Worm (Caenorhabditis elegans) whole organism, early embryonic: Measurements from ENCODE around the gene cpt-4.
A peak's percentile ranks its signal among the peaks of the same experiment; 100 is the strongest.

Source experiments
- B0310.2 ChIP-seq: sonication (generic microtip); optimal IDR thresholded peaks from 2 replicates; lab custom pipeline; 2016; ENCODE audit warnings: mild to moderate bottlenecking, missing genetic modification characterization, missing compliant biosample characterization
- F13C5.2 ChIP-seq: sonication (generic microtip); optimal IDR thresholded peaks from 2 replicates; lab custom pipeline; 2017; ENCODE audit warnings: mild to moderate bottlenecking, missing genetic modification characterization, inconsistent platforms, missing compliant biosample characterization
- aly-1 ChIP-seq: sonication (generic microtip); optimal IDR thresholded peaks from 2 replicates; lab custom pipeline; 2016; ENCODE audit warnings: missing genetic modification characterization, missing compliant biosample characterization
- ama-1 ChIP-seq: fragments of 150-350 bp; optimal IDR thresholded peaks from 2 replicates; lab custom pipeline; 2014
- ceh-13 ChIP-seq: fragments of 200-800 bp; sonication (Bioruptor generic); optimal IDR thresholded peaks from 2 replicates; lab custom pipeline; 2018; ENCODE audit warnings: mild to moderate bottlenecking, missing genetic modification characterization, missing compliant biosample characterization
- ceh-36 ChIP-seq: sonication (generic microtip); optimal IDR thresholded peaks from 2 replicates; lab custom pipeline; 2016; ENCODE audit warnings: missing genetic modification characterization, inconsistent platforms, missing compliant biosample characterization
- ets-7 ChIP-seq: sonication (generic microtip); optimal IDR thresholded peaks from 2 replicates; lab custom pipeline; 2016; ENCODE audit warnings: missing genotype, missing genetic modification characterization, missing compliant biosample characterization
- flt-1 ChIP-seq: fragments of 200-800 bp; sonication (Bioruptor generic); IDR thresholded peaks from 2 replicates; pipeline ENCODE4 v1.3.6; 2022; ENCODE audit warnings: missing genetic modification characterization, missing compliant biosample characterization
- hmbx-1 ChIP-seq: sonication (generic microtip); optimal IDR thresholded peaks from 2 replicates; lab custom pipeline; 2016; ENCODE audit warnings: mild to moderate bottlenecking, missing genetic modification characterization, missing compliant biosample characterization
- hmg-4 ChIP-seq: fragments of 200-800 bp; sonication (Bioruptor generic); optimal IDR thresholded peaks from 2 replicates; lab custom pipeline; 2018; ENCODE audit warnings: mild to moderate bottlenecking, missing genetic modification characterization, missing compliant biosample characterization
- hnd-1 ChIP-seq: sonication (generic microtip); optimal IDR thresholded peaks from 2 replicates; lab custom pipeline; 2016; ENCODE audit warnings: missing genetic modification characterization, missing compliant biosample characterization
- pes-1 ChIP-seq: fragments of 200-800 bp; sonication (Bioruptor generic); IDR thresholded peaks from 2 replicates; pipeline ENCODE4 v1.3.6; 2022; ENCODE audit warnings: missing genetic modification reagents, missing genetic modification characterization, missing compliant biosample characterization
- scrt-1 ChIP-seq: fragments of 200-800 bp; sonication (Bioruptor generic); IDR thresholded peaks from 2 replicates; pipeline ENCODE4 v1.3.6; 2022; ENCODE audit warnings: missing genetic modification characterization, missing compliant biosample characterization
- sea-1 ChIP-seq: fragments of 200-800 bp; sonication (Bioruptor generic); conservative IDR thresholded peaks from 2 replicates; pipeline ENCODE4 v1.3.6; 2022; ENCODE audit warnings: missing genetic modification characterization, missing compliant biosample characterization
- tbx-11 ChIP-seq: fragments of 200-800 bp; sonication (Bioruptor generic); IDR thresholded peaks from 2 replicates; pipeline ENCODE4 v1.3.6; 2022; ENCODE audit warnings: missing genetic modification characterization, missing compliant biosample characterization
- tbx-37 ChIP-seq: fragments of 200-800 bp; sonication (Bioruptor generic); conservative IDR thresholded peaks from 2 replicates; pipeline ENCODE4 v1.3.6; 2022; ENCODE audit warnings: missing genetic modification reagents, missing genetic modification characterization, missing compliant biosample characterization
- tra-4 ChIP-seq: sonication (generic microtip); optimal IDR thresholded peaks from 2 replicates; lab custom pipeline; 2017; ENCODE audit warnings: missing genetic modification characterization, missing compliant biosample characterization

Gene cpt-4

DNA sequence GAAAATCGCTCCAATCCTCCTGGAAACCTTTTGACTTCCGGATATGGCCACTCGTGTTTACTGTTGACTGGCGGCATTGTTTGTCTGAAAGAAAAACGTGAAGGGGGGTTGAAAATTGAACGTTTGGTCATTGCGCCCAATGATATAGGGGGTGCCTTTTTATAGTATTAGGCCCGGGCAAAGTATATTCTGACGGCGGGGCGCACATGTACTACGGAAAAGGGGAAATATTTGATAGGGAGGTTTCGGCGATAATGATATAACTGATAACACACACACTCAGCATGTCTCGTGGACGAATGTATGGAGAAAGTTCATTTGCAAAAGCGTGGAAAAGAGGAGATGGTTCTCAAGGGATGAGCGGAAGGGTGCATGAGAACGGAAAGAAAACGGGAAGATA, at the start of gene cpt-4:
Gene cpt-4 (minus strand): TSS at position 84 of the 400 bp plus-strand sequence.
- TF ChIP-seq hmg-4 (GFP tag; lab: Kevin White, UChicago) (no peak), ama-1 (lab: Kevin White, UChicago) (no peak), tra-4 (tag; lab: Kevin White, UChicago) (no peak), aly-1 (tag; lab: Kevin White, UChicago) (no peak), hmbx-1 (tag; lab: Kevin White, UChicago) (no peak), ceh-13 (GFP tag; lab: Kevin White, UChicago) (no peak), tbx-37 (GFP tag; lab: Robert Waterston, UW) (no peak), hnd-1 (tag; lab: Kevin White, UChicago) (no peak), sea-1 (no peak), scrt-1 (no peak), B0310.2 (no peak), flt-1 (no peak)

DNA sequence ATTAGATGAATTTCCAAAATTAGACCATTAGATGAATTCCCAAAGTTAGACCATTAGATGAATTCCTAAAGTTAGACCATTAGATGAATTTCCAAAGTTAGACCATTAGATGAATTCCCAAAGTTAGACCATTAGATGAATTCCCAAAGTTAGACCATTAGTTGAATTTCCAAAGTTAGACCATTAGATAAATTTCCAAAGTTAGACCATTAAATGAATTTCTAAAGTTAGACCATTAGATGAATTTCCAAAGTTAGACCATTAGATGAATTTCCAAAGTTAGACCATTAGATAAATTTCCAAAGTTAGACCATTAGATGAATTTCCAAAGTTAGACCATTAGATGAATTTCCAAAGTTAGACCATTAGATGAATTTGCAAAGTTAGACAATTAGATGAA, 47.8 kb upstream of the cpt-4 start:
- peak; percentile 88 for TF ChIP-seq tbx-11 (GFP tag; lab: Robert Waterston, UW)
- TF ChIP-seq sea-1: peak; percentile 83
- TF ChIP-seq tbx-37 (GFP tag; lab: Robert Waterston, UW): peak; percentile 81

DNA sequence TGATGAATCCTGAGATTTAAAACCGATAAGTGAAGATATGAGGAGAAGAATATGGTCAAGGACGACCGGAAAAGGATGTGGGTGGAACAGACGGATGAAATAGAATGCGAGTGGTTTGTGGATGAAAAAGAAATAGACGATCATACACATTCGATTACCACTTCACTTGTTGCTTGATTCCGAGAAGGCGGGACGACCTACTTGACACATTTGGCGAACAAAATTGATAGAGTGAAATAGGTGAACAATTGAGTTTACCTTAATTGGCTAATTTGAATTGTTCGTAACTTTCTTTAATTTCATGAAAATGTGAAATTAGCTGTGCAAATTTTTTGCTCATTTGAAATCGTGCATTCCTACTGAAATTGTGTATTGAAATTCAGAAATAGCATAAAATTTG, 44.6 kb upstream of the cpt-4 start, which contains the start of gene Y58A7A.2:
Gene Y58A7A.2 (minus strand): TSS at position 101 of the 400 bp plus-strand sequence.
- TF ChIP-seq F13C5.2 (tag; lab: Kevin White, UChicago) (no peak), ceh-36 (no peak), ets-7 (tag; lab: Kevin White, UChicago) (no peak), pes-1 (GFP tag; lab: Robert Waterston, UW) (no peak), tra-4 (tag; lab: Kevin White, UChicago) (no peak), flt-1 (no peak), hmbx-1 (tag; lab: Kevin White, UChicago) (no peak), tbx-37 (GFP tag; lab: Robert Waterston, UW) (no peak), B0310.2 (no peak), tbx-11 (GFP tag; lab: Robert Waterston, UW) (no peak), sea-1 (no peak), hnd-1 (tag; lab: Kevin White, UChicago) (no peak), aly-1 (tag; lab: Kevin White, UChicago) (no peak), ama-1 (lab: Kevin White, UChicago) (no peak), ceh-13 (GFP tag; lab: Kevin White, UChicago) (no peak), scrt-1 (no peak), hmg-4 (GFP tag; lab: Kevin White, UChicago) (no peak)

DNA sequence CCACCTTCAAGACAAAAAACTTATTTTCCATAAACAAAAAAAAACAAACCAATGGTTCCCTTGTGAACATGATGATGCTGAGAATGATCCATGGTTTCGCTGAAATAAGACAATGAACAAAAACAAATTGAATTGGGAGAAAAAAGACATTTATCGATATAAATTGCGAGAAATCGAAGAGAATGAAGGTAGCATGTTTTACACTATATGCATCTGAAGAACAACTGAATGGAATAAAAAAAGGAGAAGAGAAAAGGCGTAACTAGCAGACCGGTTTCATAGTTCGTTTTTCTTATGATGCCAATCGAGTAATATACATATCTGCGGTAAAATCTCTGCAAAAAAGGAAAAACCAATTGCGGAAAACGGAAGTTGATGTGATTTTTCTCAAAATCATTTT, 41.9 kb upstream of the cpt-4 start, which contains the start of gene Y58A7A.1:
Gene Y58A7A.1 (minus strand): TSS at position 101 of the 400 bp plus-strand sequence.
- TF ChIP-seq tra-4 (tag; lab: Kevin White, UChicago) (no peak), F13C5.2 (tag; lab: Kevin White, UChicago) (no peak), tbx-11 (GFP tag; lab: Robert Waterston, UW) (no peak), pes-1 (GFP tag; lab: Robert Waterston, UW) (no peak), sea-1 (no peak), ceh-13 (GFP tag; lab: Kevin White, UChicago) (no peak), flt-1 (no peak), scrt-1 (no peak), ets-7 (tag; lab: Kevin White, UChicago) (no peak)

DNA sequence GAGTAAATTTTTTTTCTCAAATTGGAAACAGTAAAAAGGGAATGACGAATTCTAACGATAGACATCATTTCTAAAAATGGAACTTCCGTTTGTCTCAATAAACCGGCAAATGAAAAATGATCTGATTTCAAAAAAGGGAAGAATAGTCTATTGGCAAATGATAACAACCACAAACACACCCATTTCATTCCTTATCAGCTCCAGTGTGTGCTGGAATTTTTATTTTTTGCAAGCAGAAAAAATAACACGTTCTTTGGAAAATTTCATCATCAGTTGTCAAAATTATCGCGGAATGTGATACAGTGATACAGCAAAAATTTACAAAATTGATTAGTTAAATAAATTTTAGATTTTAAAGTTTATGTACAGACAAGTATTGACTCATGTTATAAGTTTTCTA, 39.9 kb upstream of the cpt-4 start:
- no peak for TF ChIP-seq tra-4 (tag; lab: Kevin White, UChicago)
- no peak for TF ChIP-seq ets-7 (tag; lab: Kevin White, UChicago)
- no peak for TF ChIP-seq flt-1
- no peak for TF ChIP-seq hmg-4 (GFP tag; lab: Kevin White, UChicago)
- TF ChIP-seq pes-1 (GFP tag; lab: Robert Waterston, UW): no peak
- no peak for TF ChIP-seq scrt-1
- no peak for TF ChIP-seq tbx-37 (GFP tag; lab: Robert Waterston, UW)
- no peak for TF ChIP-seq sea-1
- TF ChIP-seq ceh-36: no peak

DNA sequence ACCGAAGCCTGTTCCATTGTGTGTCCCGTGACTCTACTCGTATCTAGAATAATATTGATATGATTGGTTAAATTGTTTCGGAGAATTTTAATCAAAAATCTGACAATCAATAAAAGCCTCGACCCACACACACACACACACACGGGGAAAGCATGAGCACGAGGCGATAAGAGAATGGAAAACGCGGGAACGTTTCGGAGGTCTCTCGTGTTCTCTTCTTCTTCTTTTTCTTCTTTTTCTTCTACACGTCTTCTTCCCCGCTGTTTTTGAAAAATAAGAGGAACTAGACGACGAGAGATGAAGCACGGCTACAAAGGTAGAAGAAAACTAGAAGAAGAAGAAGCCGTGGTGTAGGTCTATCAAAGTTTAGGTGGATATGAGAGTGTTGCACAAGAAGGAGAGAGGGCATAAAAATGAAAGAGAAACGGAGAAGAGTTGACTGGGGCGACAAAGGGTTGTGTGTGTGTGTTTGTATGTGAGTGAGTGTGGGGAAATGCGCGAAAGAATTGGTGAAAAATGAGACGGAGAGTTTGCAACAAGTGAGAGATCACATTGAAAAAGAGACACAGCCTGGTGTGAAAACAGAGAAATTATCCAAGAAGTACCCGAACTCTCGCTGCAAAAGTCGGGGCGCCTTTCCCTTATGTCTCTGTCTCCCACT, 37.4 kb upstream of the cpt-4 start, which contains the start of gene mlk-1:
Gene mlk-1 (minus strand): TSS at position 51 of the 661 bp plus-strand sequence.
- TF ChIP-seq F13C5.2 (tag; lab: Kevin White, UChicago) (peak; percentile 12), sea-1 (no peak), ceh-36 (no peak), pes-1 (GFP tag; lab: Robert Waterston, UW) (no peak), hmbx-1 (tag; lab: Kevin White, UChicago) (no peak)

DNA sequence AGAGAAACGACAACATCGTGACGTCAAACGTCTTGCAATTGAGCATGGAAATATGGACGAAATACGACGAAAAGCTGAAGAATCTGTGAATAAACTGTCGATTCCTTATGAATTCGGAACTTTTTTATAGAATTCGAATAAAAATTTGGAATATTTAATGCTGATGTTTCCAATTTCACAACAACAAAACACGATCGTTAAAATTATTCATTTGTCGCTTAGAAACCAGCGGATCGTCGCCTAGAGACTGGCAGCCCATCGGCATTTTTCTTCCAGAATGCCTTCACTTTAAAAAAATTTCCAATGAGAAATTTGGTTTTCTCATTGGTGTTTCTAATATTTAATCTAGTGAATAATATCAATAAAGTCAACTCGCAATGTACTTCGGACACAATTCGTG, 25.8 kb upstream of the cpt-4 start, which contains the start of gene cwp-4:
Gene cwp-4 (plus strand): TSS at position 301 of the 400 bp plus-strand sequence.
- no peak for TF ChIP-seq F13C5.2 (tag; lab: Kevin White, UChicago)
- no peak for TF ChIP-seq aly-1 (tag; lab: Kevin White, UChicago)
- no peak for TF ChIP-seq flt-1
- no peak for TF ChIP-seq tra-4 (tag; lab: Kevin White, UChicago)
- TF ChIP-seq scrt-1: no peak
- no peak for TF ChIP-seq ceh-13 (GFP tag; lab: Kevin White, UChicago)
- TF ChIP-seq ets-7 (tag; lab: Kevin White, UChicago): no peak
- TF ChIP-seq hmg-4 (GFP tag; lab: Kevin White, UChicago): no peak
- TF ChIP-seq hmbx-1 (tag; lab: Kevin White, UChicago): no peak
- no peak for TF ChIP-seq pes-1 (GFP tag; lab: Robert Waterston, UW)
- no peak for TF ChIP-seq ceh-36
- no peak for TF ChIP-seq sea-1

DNA sequence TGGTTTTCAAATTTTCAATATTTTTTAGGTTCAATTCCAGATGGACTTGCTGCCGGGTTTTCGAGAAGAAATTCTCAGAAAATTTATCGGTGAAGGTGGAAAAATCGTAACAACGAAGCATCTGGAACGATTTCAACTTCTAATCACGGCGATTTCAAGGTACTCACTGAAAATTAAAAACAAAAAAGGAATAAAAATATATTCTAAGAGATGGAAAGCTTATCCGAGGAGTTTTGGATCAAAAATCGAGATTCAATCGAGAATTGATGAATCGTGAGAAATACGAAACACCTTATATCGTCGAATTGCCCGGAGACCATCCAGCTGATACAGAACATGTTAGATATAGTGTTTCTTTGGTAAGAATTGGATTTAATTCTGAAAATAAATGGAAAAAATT, 24.7 kb upstream of the cpt-4 start, which contains the start of gene K11D12.12:
Gene K11D12.12 (plus strand): TSS at position 29 of the 400 bp plus-strand sequence.
- no peak for TF ChIP-seq flt-1
- no peak for TF ChIP-seq aly-1 (tag; lab: Kevin White, UChicago)
- TF ChIP-seq hmg-4 (GFP tag; lab: Kevin White, UChicago): no peak
- TF ChIP-seq tbx-37 (GFP tag; lab: Robert Waterston, UW): no peak
- no peak for TF ChIP-seq pes-1 (GFP tag; lab: Robert Waterston, UW)
- no peak for TF ChIP-seq sea-1
- TF ChIP-seq ceh-13 (GFP tag; lab: Kevin White, UChicago): no peak
- TF ChIP-seq ama-1 (lab: Kevin White, UChicago): no peak
- no peak for TF ChIP-seq tbx-11 (GFP tag; lab: Robert Waterston, UW)
- TF ChIP-seq F13C5.2 (tag; lab: Kevin White, UChicago): no peak
- TF ChIP-seq B0310.2: no peak
- TF ChIP-seq ets-7 (tag; lab: Kevin White, UChicago): no peak
